Worm (Caenorhabditis elegans) whole organism, L1 larva: Measurements from ENCODE around the gene F12E12.1.

Experiments
- C34B4.2 ChIP-seq: sonication (generic microtip); optimal IDR thresholded peaks from 2 replicates; lab custom pipeline; 2017; ENCODE audit warnings: mild to moderate bottlenecking, missing genetic modification characterization, missing compliant biosample characterization
- ces-1 ChIP-seq: fragments of 150-350 bp; optimal IDR thresholded peaks from 2 replicates; lab custom pipeline; 2014; ENCODE audit warnings: missing biosample characterization, missing genetic modification reagents, missing genetic modification characterization
- dpl-1 ChIP-seq, 3 experiments: fragments of 150-350 bp in 2 of 3; sonication (generic microtip) in 1 of 3; optimal IDR thresholded peaks; 2 replicates each; lab custom pipeline; 2014 to 2017; ENCODE audit warnings: missing biosample characterization in 3 of 3, missing genetic modification characterization in 3 of 3, missing genetic modification reagents in 3 of 3
- lir-3 ChIP-seq: sonication (generic microtip); optimal IDR thresholded peaks from 2 replicates; lab custom pipeline; 2016; ENCODE audit warnings: mild to moderate bottlenecking, missing genetic modification characterization, moderate library complexity, missing compliant biosample characterization; ENCODE audit not compliant: poor library complexity
- snpc-4 ChIP-seq: fragments of 150-350 bp; optimal IDR thresholded peaks from 2 replicates; lab custom pipeline; 2014; ENCODE audit warnings: missing biosample characterization, missing genetic modification characterization

- no peak for TF ChIP-seq snpc-4 (tag; lab: Kevin White, UChicago)
- no peak for TF ChIP-seq ces-1 (GFP tag; lab: Kevin White, UChicago)
- no peak for TF ChIP-seq C34B4.2 (tag; lab: Kevin White, UChicago)
- no peak for TF ChIP-seq lir-3
- no peak for TF ChIP-seq dpl-1 (GFP tag; optimal IDR thresholded peaks at IDR 0.05; lab: Kevin White, UChicago)
These were observed 25.2 kb upstream of the F12E12.1 start, which contains the start of gene srh-99 for ce11 chrII:3716455-3716854.
